Fruit fly (Drosophila melanogaster) whole organism, prepupa: Measurements from ENCODE around the gene eEF1alpha2.

Experiments used
- Blimp-1 ChIP-seq: fragments of 200-800 bp; sonication (Bioruptor generic); optimal IDR thresholded peaks from 3 replicates; lab custom pipeline; 2017; ENCODE audit warnings: missing biosample characterization, missing genetic modification characterization, mild to moderate bottlenecking, moderate library complexity, missing genetic modification reagents
- CG32006 ChIP-seq: fragments of 200-800 bp; sonication (Bioruptor generic); optimal IDR thresholded peaks from 3 replicates; lab custom pipeline; 2017; ENCODE audit warnings: missing biosample characterization, mild to moderate bottlenecking, missing genetic modification characterization
- CG9139 ChIP-seq: fragments of 200-800 bp; sonication (Bioruptor generic); optimal IDR thresholded peaks from 3 replicates; lab custom pipeline; 2017; ENCODE audit warnings: missing biosample characterization, mild to moderate bottlenecking, missing genetic modification characterization
- Gug ChIP-seq: fragments of 200-800 bp; sonication (Bioruptor generic); IDR thresholded peaks from 2 replicates; pipeline ENCODE4 v1.3.6; 2022; ENCODE audit warnings: missing biosample characterization, missing genetic modification characterization
- topi ChIP-seq: fragments of 200-800 bp; sonication (Bioruptor generic); optimal IDR thresholded peaks from 3 replicates; lab custom pipeline; 2016; ENCODE audit warnings: missing biosample characterization, missing genetic modification characterization

DNA sequence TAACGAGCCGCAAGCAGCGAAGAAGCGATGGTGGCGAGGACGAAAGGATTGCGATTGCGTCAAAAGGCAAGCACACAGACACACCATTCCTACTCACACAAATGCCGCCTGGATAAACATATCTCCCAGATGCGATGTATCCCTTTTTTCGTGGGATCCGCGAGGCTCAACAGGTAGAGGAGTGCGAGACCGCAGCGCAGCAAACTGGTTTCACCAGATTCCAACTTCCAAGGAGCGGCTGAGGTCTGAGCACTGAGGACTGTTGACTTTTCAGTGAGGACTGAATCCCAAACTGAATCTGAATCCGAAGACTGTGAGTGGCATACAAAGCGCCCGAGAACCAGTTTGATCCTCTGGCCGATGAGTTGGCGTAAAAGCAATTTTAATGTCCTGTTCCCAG, 36.3 kb upstream of the eEF1alpha2 start:
- TF ChIP-seq CG32006 (GFP tag; lab: Kevin White, UChicago) = no peak
- TF ChIP-seq Blimp-1 (GFP tag; lab: Kevin White, UChicago) = no peak
- no peak for TF ChIP-seq CG9139 (GFP tag; lab: Kevin White, UChicago)
- TF ChIP-seq topi (GFP tag; lab: Kevin White, UChicago) = no peak
- no peak for TF ChIP-seq Gug (GFP tag; lab: Robert Waterston, UW)
